Fruit fly (Drosophila melanogaster) whole organism, wandering third instar larva: ENCODE data around the gene Rop.

Experiments used
- CG9705 ChIP-seq: fragments of 200-800 bp; sonication (Bioruptor generic); optimal IDR thresholded peaks from 2 replicates; lab custom pipeline; 2018; ENCODE audit warnings: missing biosample characterization, mild to moderate bottlenecking, missing genetic modification characterization
- Dfd ChIP-seq: fragments of >200 bp; optimal IDR thresholded peaks from 2 replicates; lab custom pipeline; 2017; ENCODE audit warnings: missing biosample characterization, missing genetic modification characterization
- Hnf4 ChIP-seq: fragments of 200-800 bp; sonication (Bioruptor generic); optimal IDR thresholded peaks from 2 replicates; lab custom pipeline; 2016; ENCODE audit warnings: missing biosample characterization, mild to moderate bottlenecking, missing genetic modification characterization
- N ChIP-seq: fragments of >200 bp; optimal IDR thresholded peaks from 2 replicates; lab custom pipeline; 2018; ENCODE audit warnings: missing biosample characterization, missing external identifiers, missing genetic modification characterization
- Vsx2 ChIP-seq: fragments of 200-300, 225-300 bp; sonication (Bioruptor generic); optimal IDR thresholded peaks from 2 replicates; lab custom pipeline; 2018; ENCODE audit warnings: missing biosample characterization, missing genetic modification characterization; ENCODE audit not compliant: partially characterized antibody
- fru ChIP-seq: fragments of 200-800 bp; sonication (Bioruptor generic); optimal IDR thresholded peaks from 3 replicates; lab custom pipeline; 2016; ENCODE audit warnings: missing biosample characterization, mild to moderate bottlenecking, missing genetic modification characterization
- h ChIP-seq: fragments of 200-800 bp; sonication (Bioruptor generic); optimal IDR thresholded peaks from 3 replicates; lab custom pipeline; 2016; ENCODE audit warnings: missing biosample characterization, mild to moderate bottlenecking, missing genetic modification characterization
- lola ChIP-seq: fragments of >200 bp; optimal IDR thresholded peaks from 2 replicates; lab custom pipeline; 2017; ENCODE audit warnings: missing biosample characterization, missing genetic modification characterization
- psq ChIP-seq: fragments of 200-800 bp; sonication (Bioruptor generic); optimal IDR thresholded peaks from 3 replicates; lab custom pipeline; 2017; ENCODE audit warnings: missing biosample characterization, mild to moderate bottlenecking, missing genetic modification characterization, moderate library complexity
- sv ChIP-seq: fragments of 200-800 bp; sonication (Bioruptor generic); optimal IDR thresholded peaks from 3 replicates; lab custom pipeline; 2016; ENCODE audit warnings: missing biosample characterization, missing genetic modification characterization
- tai ChIP-seq: sonication (Bioruptor generic); optimal IDR thresholded peaks from 2 replicates; lab custom pipeline; 2016; ENCODE audit warnings: missing biosample characterization, missing genetic modification characterization
- usp ChIP-seq: fragments of >200 bp; optimal IDR thresholded peaks from 2 replicates; lab custom pipeline; 2017; ENCODE audit warnings: missing biosample characterization, missing genetic modification characterization

- TF ChIP-seq lola (GFP tag; lab: Kevin White, UChicago) = no peak
- TF ChIP-seq psq (GFP tag; lab: Kevin White, UChicago) = peak; percentile 10
- peak; percentile 33 for TF ChIP-seq h (GFP tag; lab: Kevin White, UChicago)
- no peak for TF ChIP-seq Vsx2
- TF ChIP-seq usp = no peak
- TF ChIP-seq tai (GFP tag; lab: Kevin White, UChicago) = no peak
- TF ChIP-seq CG9705 = no peak
- no peak for TF ChIP-seq fru (GFP tag; lab: Kevin White, UChicago)
- TF ChIP-seq sv (GFP tag; lab: Kevin White, UChicago) = no peak
- no peak for TF ChIP-seq Dfd
- TF ChIP-seq N (GFP tag; lab: Kevin White, UChicago) = no peak
- no peak for TF ChIP-seq Hnf4 (GFP tag; lab: Kevin White, UChicago)
Observed at dm6 chr3L:4138804-4139521, at the start of gene Rop, which contains the start of gene Ras64B.
